Worm (Caenorhabditis elegans) whole organism, early embryonic: ENCODE data around the gene C35D10.5.

Source experiments
- ama-1 ChIP-seq: fragments of 150-350 bp; optimal IDR thresholded peaks from 2 replicates; lab custom pipeline; 2014
- flt-1 ChIP-seq: fragments of 200-800 bp; sonication (Bioruptor generic); IDR thresholded peaks from 2 replicates; pipeline ENCODE4 v1.3.6; 2022; ENCODE audit warnings: missing genetic modification characterization, missing compliant biosample characterization
- hnd-1 ChIP-seq: sonication (generic microtip); optimal IDR thresholded peaks from 2 replicates; lab custom pipeline; 2016; ENCODE audit warnings: missing genetic modification characterization, missing compliant biosample characterization
- sea-1 ChIP-seq: fragments of 200-800 bp; sonication (Bioruptor generic); conservative IDR thresholded peaks from 2 replicates; pipeline ENCODE4 v1.3.6; 2022; ENCODE audit warnings: missing genetic modification characterization, missing compliant biosample characterization
- tbx-37 ChIP-seq: fragments of 200-800 bp; sonication (Bioruptor generic); conservative IDR thresholded peaks from 2 replicates; pipeline ENCODE4 v1.3.6; 2022; ENCODE audit warnings: missing genetic modification reagents, missing genetic modification characterization, missing compliant biosample characterization

ce11 chrIII:4826606-4827005 lies 35.5 kb upstream of the C35D10.5 start, which contains the start of gene F26A1.3:
- no peak for TF ChIP-seq tbx-37
- TF ChIP-seq flt-1 = no peak
- TF ChIP-seq ama-1 (lab: Kevin White, UChicago) = no peak
- no peak for TF ChIP-seq sea-1
- TF ChIP-seq hnd-1 (tag; lab: Kevin White, UChicago) = no peak
